Worm (Caenorhabditis elegans) whole organism, young adult: ENCODE results near the gene cysl-2.

Experiments used
- C17E4.6 ChIP-seq: fragments of 200-800 bp; sonication (Bioruptor generic); IDR thresholded peaks from 2 replicates; pipeline ENCODE4 v1.3.6; 2022; ENCODE audit warnings: missing genetic modification reagents, missing genetic modification characterization, missing compliant biosample characterization
- F10E7.11 ChIP-seq: sonication (generic microtip); optimal IDR thresholded peaks from 2 replicates; lab custom pipeline; 2017; ENCODE audit warnings: mild to moderate bottlenecking, missing genetic modification characterization, moderate library complexity, missing compliant biosample characterization
- F23B12.7 ChIP-seq: sonication (generic microtip); optimal IDR thresholded peaks from 2 replicates; lab custom pipeline; 2017; ENCODE audit warnings: missing genetic modification characterization, mild to moderate bottlenecking, missing compliant biosample characterization, antibody characterized with exemption, moderate library complexity; ENCODE audit not compliant: insufficient read depth
- F57A8.1 ChIP-seq: fragments of 200-800 bp; sonication (Bioruptor generic); optimal IDR thresholded peaks from 2 replicates; lab custom pipeline; 2018; ENCODE audit warnings: mild to moderate bottlenecking, missing genetic modification characterization, moderate library complexity, missing compliant biosample characterization
- K12H6.12 ChIP-seq: fragments of 200-800 bp; sonication (Bioruptor generic); optimal IDR thresholded peaks from 2 replicates; lab custom pipeline; 2018; ENCODE audit warnings: mild to moderate bottlenecking, missing genetic modification characterization, missing compliant biosample characterization
- Y53G8AR.9 ChIP-seq: fragments of 200-800 bp; sonication (Bioruptor generic); conservative IDR thresholded peaks from 2 replicates; pipeline ENCODE4 v1.3.6; 2022; ENCODE audit warnings: missing genetic modification reagents, missing genetic modification characterization, missing compliant biosample characterization
- Y67H2A.10 ChIP-seq: fragments of 200-800 bp; sonication (Bioruptor generic); conservative IDR thresholded peaks from 2 replicates; pipeline ENCODE4 v1.3.6; 2022; ENCODE audit warnings: missing genetic modification reagents, missing genetic modification characterization, missing compliant biosample characterization
- Y79H2A.3 ChIP-seq: fragments of 200-800 bp; sonication (Bioruptor generic); conservative IDR thresholded peaks from 2 replicates; pipeline ENCODE4 v1.3.6; 2022; ENCODE audit warnings: missing genetic modification reagents, missing genetic modification characterization, missing compliant biosample characterization
- Y95B8A.8 ChIP-seq: fragments of 200-800 bp; sonication (Bioruptor generic); IDR thresholded peaks from 2 replicates; pipeline ENCODE4 v1.3.6; 2022; ENCODE audit warnings: missing genetic modification reagents, missing genetic modification characterization, missing compliant biosample characterization
- atf-7 ChIP-seq: sonication (generic microtip); optimal IDR thresholded peaks from 2 replicates; lab custom pipeline; 2017; ENCODE audit warnings: mild to moderate bottlenecking, missing genetic modification characterization, missing compliant biosample characterization
- athp-1 ChIP-seq: sonication (generic microtip); optimal IDR thresholded peaks from 2 replicates; lab custom pipeline; 2017; ENCODE audit warnings: mild to moderate bottlenecking, missing genetic modification characterization, missing compliant biosample characterization
- attf-3 ChIP-seq: fragments of 200-800 bp; sonication (Bioruptor generic); conservative IDR thresholded peaks from 2 replicates; pipeline ENCODE4 v1.3.6; 2022; ENCODE audit warnings: missing genetic modification reagents, missing genetic modification characterization, missing compliant biosample characterization
- attf-5 ChIP-seq: fragments of 200-800 bp; sonication (Bioruptor generic); optimal IDR thresholded peaks from 2 replicates; lab custom pipeline; 2018; ENCODE audit warnings: mild to moderate bottlenecking, missing genetic modification characterization, missing compliant biosample characterization
- bed-1 ChIP-seq: fragments of 200-800 bp; sonication (Bioruptor generic); IDR thresholded peaks from 2 replicates; pipeline ENCODE4 v1.3.6; 2022; ENCODE audit warnings: missing genetic modification reagents, missing genetic modification characterization, missing compliant biosample characterization
- ccch-3 ChIP-seq: fragments of 200-800 bp; sonication (Bioruptor generic); optimal IDR thresholded peaks from 2 replicates; lab custom pipeline; 2018; ENCODE audit warnings: mild to moderate bottlenecking, missing genetic modification characterization, missing compliant biosample characterization
- chd-7 ChIP-seq: sonication (generic microtip); optimal IDR thresholded peaks from 2 replicates; lab custom pipeline; 2016; ENCODE audit warnings: mild to moderate bottlenecking, missing genetic modification characterization, moderate library complexity, missing compliant biosample characterization
- die-1 ChIP-seq: sonication (generic microtip); optimal IDR thresholded peaks from 2 replicates; lab custom pipeline; 2016; ENCODE audit warnings: missing genotype, mild to moderate bottlenecking, missing genetic modification characterization, missing compliant biosample characterization
- dox-1 ChIP-seq: fragments of 200-800 bp; sonication (Bioruptor generic); IDR thresholded peaks from 2 replicates; pipeline ENCODE4 v1.3.6; 2022; ENCODE audit warnings: missing genetic modification reagents, missing genetic modification characterization, missing compliant biosample characterization
- dpl-1 ChIP-seq: fragments of 150-350 bp; optimal IDR thresholded peaks from 2 replicates; lab custom pipeline; 2014; ENCODE audit warnings: missing biosample characterization, missing genetic modification reagents, missing genetic modification characterization
- efl-1 ChIP-seq: fragments of 150-350 bp; optimal IDR thresholded peaks from 2 replicates; lab custom pipeline; 2014; ENCODE audit warnings: missing biosample characterization, missing genetic modification reagents, missing genetic modification characterization
- egrh-3 ChIP-seq: fragments of 200-800 bp; sonication (Bioruptor generic); IDR thresholded peaks from 2 replicates; pipeline ENCODE4 v1.3.6; 2022; ENCODE audit warnings: missing genetic modification reagents, missing genetic modification characterization, missing compliant biosample characterization
- ekl-4 ChIP-seq: fragments of 200-800 bp; sonication (Bioruptor generic); IDR thresholded peaks from 2 replicates; pipeline ENCODE4 v1.3.6; 2022; ENCODE audit warnings: missing genetic modification reagents, missing genetic modification characterization, missing compliant biosample characterization
- gei-17 ChIP-seq: fragments of 200-800 bp; sonication (Bioruptor generic); optimal IDR thresholded peaks from 2 replicates; lab custom pipeline; 2018; ENCODE audit warnings: mild to moderate bottlenecking, missing genetic modification characterization, missing compliant biosample characterization
- hlh-12 ChIP-seq: sonication (generic microtip); optimal IDR thresholded peaks from 2 replicates; lab custom pipeline; 2016; ENCODE audit warnings: missing genetic modification characterization, missing compliant biosample characterization
- hsf-1 ChIP-seq: fragments of 200-800 bp; sonication (Bioruptor generic); IDR thresholded peaks from 2 replicates; pipeline ENCODE4 v1.3.6; 2022; ENCODE audit warnings: missing genetic modification reagents, missing genetic modification characterization, missing compliant biosample characterization
- lag-1 ChIP-seq: fragments of 200-800 bp; sonication (Bioruptor generic); IDR thresholded peaks from 2 replicates; pipeline ENCODE4 v1.3.6; 2022; ENCODE audit warnings: missing genetic modification reagents, missing genetic modification characterization, missing compliant biosample characterization
- lin-35 ChIP-seq, 3 experiments: fragments of 150-350 bp in 2 of 3; sonication (generic microtip) in 1 of 3; optimal IDR thresholded peaks; 2 replicates each; lab custom pipeline; 2014 to 2018; ENCODE audit warnings: missing biosample characterization in 3 of 3, missing genetic modification characterization in 3 of 3, missing genetic modification reagents in 3 of 3
- lin-40 ChIP-seq: sonication (generic microtip); optimal IDR thresholded peaks from 2 replicates; lab custom pipeline; 2016; ENCODE audit warnings: missing genetic modification characterization, mild to moderate bottlenecking, missing compliant biosample characterization, missing genotype, missing genetic modification reagents
- lsl-1 ChIP-seq: fragments of 200-800 bp; sonication (Bioruptor generic); optimal IDR thresholded peaks from 2 replicates; lab custom pipeline; 2018; ENCODE audit warnings: mild to moderate bottlenecking, missing genetic modification characterization, moderate library complexity, missing compliant biosample characterization
- madf-10 ChIP-seq: sonication (generic microtip); optimal IDR thresholded peaks from 2 replicates; lab custom pipeline; 2016; ENCODE audit warnings: mild to moderate bottlenecking, missing genetic modification characterization, missing compliant biosample characterization
- madf-6 ChIP-seq: fragments of 200-800 bp; sonication (Bioruptor generic); IDR thresholded peaks from 2 replicates; pipeline ENCODE4 v1.3.6; 2022; ENCODE audit warnings: missing genetic modification reagents, missing genetic modification characterization, missing compliant biosample characterization
- nhr-179 ChIP-seq: sonication (generic microtip); optimal IDR thresholded peaks from 2 replicates; lab custom pipeline; 2016; ENCODE audit warnings: mild to moderate bottlenecking, missing genetic modification characterization, missing compliant biosample characterization
- nhr-27 ChIP-seq: fragments of 200-800 bp; sonication (Bioruptor generic); optimal IDR thresholded peaks from 2 replicates; lab custom pipeline; 2018; ENCODE audit warnings: mild to moderate bottlenecking, missing genetic modification characterization, moderate library complexity, missing compliant biosample characterization
- nhr-80 ChIP-seq: sonication (generic microtip); optimal IDR thresholded peaks from 2 replicates; lab custom pipeline; 2016; ENCODE audit warnings: missing genetic modification characterization, missing compliant biosample characterization
- nhr-90 ChIP-seq: sonication (generic microtip); optimal IDR thresholded peaks from 2 replicates; lab custom pipeline; 2016; ENCODE audit warnings: missing genotype, mild to moderate bottlenecking, missing genetic modification characterization, missing compliant biosample characterization
- rec-8 ChIP-seq, 2 experiments: sonication (generic microtip); optimal IDR thresholded peaks; 2 replicates each; lab custom pipeline; 2016; ENCODE audit warnings: mild to moderate bottlenecking in 2 of 2, missing genetic modification characterization in 2 of 2, missing genetic modification reagents in 2 of 2, missing genotype in 2 of 2, missing biosample characterization in 1 of 2, missing compliant biosample characterization in 1 of 2, moderate library complexity in 1 of 2
- sea-2 ChIP-seq: fragments of 200-800 bp; sonication (Bioruptor generic); IDR thresholded peaks from 2 replicates; pipeline ENCODE4 v1.3.6; 2022; ENCODE audit warnings: missing genetic modification characterization, missing compliant biosample characterization
- snpc-3.4 ChIP-seq: sonication (generic microtip); optimal IDR thresholded peaks from 2 replicates; lab custom pipeline; 2017; ENCODE audit warnings: missing genetic modification characterization, mild to moderate bottlenecking, missing compliant biosample characterization, antibody characterized with exemption, moderate library complexity, missing genotype, missing genetic modification reagents
- snpc-4 ChIP-seq, 5 experiments: fragments of 150-350 bp in 1 of 5; sonication (generic microtip) in 4 of 5; optimal IDR thresholded peaks; 2 replicates each; lab custom pipeline; 2014 to 2018; ENCODE audit warnings: missing genetic modification characterization in 5 of 5, missing biosample characterization in 3 of 5, antibody characterized with exemption in 2 of 5, mild to moderate bottlenecking in 2 of 5, missing compliant biosample characterization in 2 of 5, missing genotype in 2 of 5, moderate library complexity in 2 of 5, missing genetic modification reagents in 1 of 5
- somi-1 ChIP-seq: fragments of 200-800 bp; sonication (Bioruptor generic); optimal IDR thresholded peaks from 2 replicates; lab custom pipeline; 2018; ENCODE audit warnings: mild to moderate bottlenecking, missing genetic modification characterization, missing compliant biosample characterization
- tbx-9 ChIP-seq: sonication (generic microtip); optimal IDR thresholded peaks from 2 replicates; lab custom pipeline; 2016; ENCODE audit warnings: borderline replicate concordance, missing genetic modification characterization, inconsistent platforms, missing compliant biosample characterization
- zfh-2 ChIP-seq: fragments of 200-800 bp; sonication (Bioruptor generic); conservative IDR thresholded peaks from 2 replicates; pipeline ENCODE4 v1.3.6; 2022; ENCODE audit warnings: missing genetic modification reagents, missing genetic modification characterization, missing compliant biosample characterization
- ztf-18 ChIP-seq: sonication (generic microtip); optimal IDR thresholded peaks from 2 replicates; lab custom pipeline; 2016; ENCODE audit warnings: missing genotype, mild to moderate bottlenecking, missing genetic modification characterization, missing compliant biosample characterization
- ztf-22 ChIP-seq: fragments of 200-800 bp; sonication (Bioruptor generic); optimal IDR thresholded peaks from 2 replicates; lab custom pipeline; 2018; ENCODE audit warnings: mild to moderate bottlenecking, missing genetic modification characterization, moderate library complexity, missing compliant biosample characterization
- ztf-3 ChIP-seq: fragments of 200-800 bp; sonication (Bioruptor generic); optimal IDR thresholded peaks from 2 replicates; lab custom pipeline; 2018; ENCODE audit warnings: mild to moderate bottlenecking, missing genetic modification characterization, missing compliant biosample characterization
- ztf-6 ChIP-seq: fragments of 200-800 bp; sonication (Bioruptor generic); IDR thresholded peaks from 2 replicates; pipeline ENCODE4 v1.3.6; 2022; ENCODE audit warnings: missing genetic modification reagents, missing genetic modification characterization, missing compliant biosample characterization

Gene cysl-2

DNA sequence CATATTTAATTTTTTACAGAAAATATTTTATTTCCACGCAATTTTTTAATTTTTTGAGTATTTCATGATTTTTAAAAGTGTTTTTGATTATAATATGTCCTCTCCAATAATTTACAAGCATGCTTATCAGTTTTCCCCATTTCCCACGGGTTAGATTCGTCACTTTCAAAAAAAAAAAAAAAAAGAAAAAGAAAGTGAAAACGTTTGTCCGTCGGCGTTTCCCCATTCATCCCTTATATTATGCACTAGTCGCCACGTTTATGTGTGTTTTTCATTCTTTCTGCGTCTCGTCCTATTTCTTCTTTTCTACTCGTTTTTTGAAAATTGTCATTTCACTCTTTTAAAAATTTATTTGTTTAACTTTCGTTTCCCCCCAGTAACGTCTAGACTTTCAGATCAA lies 4.8 kb downstream of the cysl-2 start, which contains the start of gene vnut-1:
Gene vnut-1, plus strand, starts transcription at position 396 of the 400 bp plus-strand sequence.
- TF ChIP-seq ztf-18 (peak; percentile 24), hsf-1 (GFP tag; lab: Robert Waterston, UW) (no peak), sea-2 (GFP tag; lab: Robert Waterston, UW) (no peak), lin-40 (tag; lab: Kevin White, UChicago) (peak; percentile 5), nhr-80 (tag; lab: Kevin White, UChicago) (peak; percentile 72), nhr-179 (no peak)
- TF ChIP-seq, all 124 proteins: peak for 3

DNA sequence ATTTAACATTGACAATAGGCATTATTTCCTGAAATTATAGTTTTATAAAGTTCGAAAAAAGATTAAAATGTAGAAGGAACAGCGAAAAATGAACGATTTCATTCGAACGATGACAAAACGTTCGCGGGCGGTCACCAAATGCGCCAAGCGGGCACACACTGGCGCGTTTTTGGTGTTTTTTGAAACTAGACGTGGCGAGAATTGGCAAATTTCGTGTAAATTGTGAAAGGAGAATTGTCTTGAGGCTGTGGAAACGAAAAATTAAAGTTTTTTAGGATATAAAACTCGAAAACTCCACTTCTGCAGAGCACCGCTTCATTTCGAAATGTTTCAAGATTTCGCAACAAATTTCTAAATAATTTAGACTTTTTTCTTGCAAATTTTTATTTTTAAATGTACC lies 5.6 kb downstream of the cysl-2 start, which contains the start of gene usp-14:
Gene usp-14, minus strand, starts transcription at position 28 of the 400 bp plus-strand sequence.
- TF ChIP-seq sea-2 (GFP tag; lab: Robert Waterston, UW) (no peak), ztf-6 (GFP tag; lab: Robert Waterston, UW) (no peak), K12H6.12 (tag; lab: Kevin White, UChicago) (no peak), ztf-22 (GFP tag; lab: Kevin White, UChicago) (no peak), Y67H2A.10 (GFP tag; lab: Robert Waterston, UW) (no peak), lin-40 (tag; lab: Kevin White, UChicago) (peak; percentile 56), somi-1 (GFP tag; lab: Kevin White, UChicago) (no peak), ccch-3 (no peak), hlh-12 (tag; lab: Kevin White, UChicago) (no peak), snpc-4 (GFP tag; optimal IDR thresholded peaks at IDR 0.05; lab: Kevin White, UChicago) (no peak), snpc-4 (tag; optimal IDR thresholded peaks at IDR 0.05; lab: Kevin White, UChicago) (peak in 3 of 4 experiments; percentile 5 to 44 (median 16)), nhr-27 (tag; lab: Kevin White, UChicago) (no peak), lin-35 (GFP tag; optimal IDR thresholded peaks at IDR 0.05; lab: Kevin White, UChicago) (peak in 1 of 3 experiments; percentile 81), rec-8 (tag; optimal IDR thresholded peaks at IDR 0.05; lab: Kevin White, UChicago) (no peak), die-1 (tag; lab: Kevin White, UChicago) (no peak), chd-7 (tag; lab: Kevin White, UChicago) (no peak), attf-5 (peak; percentile 74), lag-1 (GFP tag; lab: Robert Waterston, UW) (no peak), athp-1 (tag; lab: Kevin White, UChicago) (no peak), attf-3 (GFP tag; lab: Robert Waterston, UW) (no peak), bed-1 (no peak), gei-17 (GFP tag; lab: Kevin White, UChicago) (no peak), atf-7 (tag; lab: Kevin White, UChicago) (no peak), Y53G8AR.9 (GFP tag; lab: Robert Waterston, UW) (no peak), C17E4.6 (GFP tag; lab: Robert Waterston, UW) (no peak), lsl-1 (GFP tag; lab: Kevin White, UChicago) (peak; percentile 35), efl-1 (peak; percentile 76), F23B12.7 (tag; lab: Kevin White, UChicago) (peak; percentile 50), Y95B8A.8 (no peak), nhr-179 (no peak), F57A8.1 (GFP tag; lab: Kevin White, UChicago) (no peak), snpc-3.4 (tag; lab: Kevin White, UChicago) (no peak), ztf-3 (no peak), dpl-1 (GFP tag; lab: Kevin White, UChicago) (peak; percentile 53), nhr-90 (tag; lab: Kevin White, UChicago) (no peak), F10E7.11 (tag; lab: Kevin White, UChicago) (no peak), Y79H2A.3 (GFP tag; lab: Robert Waterston, UW) (no peak), ekl-4 (GFP tag; lab: Robert Waterston, UW) (no peak), zfh-2 (GFP tag; lab: Robert Waterston, UW) (no peak), madf-10 (tag; lab: Kevin White, UChicago) (no peak), egrh-3 (GFP tag; lab: Robert Waterston, UW) (no peak), dox-1 (GFP tag; lab: Robert Waterston, UW) (peak; percentile 61), tbx-9 (no peak), madf-6 (GFP tag; lab: Robert Waterston, UW) (peak; percentile 79)
